Fruit fly (Drosophila melanogaster) whole organism, embryonic: ENCODE data around the gene Mrgn1.

Experiments used
- C15 ChIP-seq: fragments of 200-800 bp; sonication (Bioruptor generic); IDR thresholded peaks from 3 replicates; pipeline ENCODE4 v1.3.6; 2022; ENCODE audit warnings: missing biosample characterization, missing genetic modification characterization
- CG10959 ChIP-seq: fragments of 200-800 bp; sonication (Bioruptor generic); IDR thresholded peaks from 2 replicates; pipeline ENCODE4 v1.3.6; 2022; ENCODE audit warnings: missing biosample characterization, missing genetic modification characterization
- CG11723 ChIP-seq: fragments of 200-800 bp; sonication (Bioruptor generic); optimal IDR thresholded peaks from 2 replicates; lab custom pipeline; 2017; ENCODE audit warnings: missing biosample characterization, mild to moderate bottlenecking, missing genetic modification characterization
- CG12219 ChIP-seq: fragments of 200-800 bp; sonication (Bioruptor generic); optimal IDR thresholded peaks from 3 replicates; lab custom pipeline; 2018; ENCODE audit warnings: missing biosample characterization, mild to moderate bottlenecking, missing genetic modification characterization
- CG12391 ChIP-seq: fragments of 200-800 bp; sonication (Bioruptor generic); optimal IDR thresholded peaks from 3 replicates; lab custom pipeline; 2018; ENCODE audit warnings: missing biosample characterization, mild to moderate bottlenecking, missing genetic modification characterization, moderate library complexity
- CG13287 ChIP-seq: fragments of 200-800 bp; sonication (Bioruptor generic); IDR thresholded peaks from 2 replicates; pipeline ENCODE4 v1.3.6; 2022; ENCODE audit warnings: missing biosample characterization, missing genetic modification characterization; ENCODE audit not compliant: partially characterized antibody
- CG1647 ChIP-seq: fragments of 200-800 bp; sonication (Bioruptor generic); optimal IDR thresholded peaks from 3 replicates; lab custom pipeline; 2016; ENCODE audit warnings: missing biosample characterization, missing genetic modification characterization
- CG16815 ChIP-seq: fragments of 200-800 bp; sonication (Bioruptor generic); optimal IDR thresholded peaks from 3 replicates; lab custom pipeline; 2017; ENCODE audit warnings: missing biosample characterization, mild to moderate bottlenecking, missing genetic modification characterization
- CG17328 ChIP-seq: fragments of 200-800 bp; sonication (Bioruptor generic); IDR thresholded peaks from 2 replicates; pipeline ENCODE4 v1.3.6; 2022; ENCODE audit warnings: missing biosample characterization, missing genetic modification characterization
- CG18764 ChIP-seq: fragments of 200-800 bp; sonication (Bioruptor generic); optimal IDR thresholded peaks from 3 replicates; lab custom pipeline; 2016; ENCODE audit warnings: missing biosample characterization, missing genetic modification characterization
- CG2129 ChIP-seq: fragments of 200-800 bp; sonication (Bioruptor generic); IDR thresholded peaks from 2 replicates; pipeline ENCODE4 v1.3.6; 2022; ENCODE audit warnings: missing biosample characterization, missing genetic modification characterization; ENCODE audit not compliant: partially characterized antibody
- CG2712 ChIP-seq: fragments of 200-800 bp; optimal IDR thresholded peaks from 3 replicates; lab custom pipeline; 2019; ENCODE audit warnings: missing biosample characterization, mild to moderate bottlenecking, missing genetic modification characterization, moderate library complexity
- CG2875 ChIP-seq: fragments of 200-800 bp; sonication (Bioruptor generic); optimal IDR thresholded peaks from 2 replicates; lab custom pipeline; 2017; ENCODE audit warnings: missing biosample characterization, mild to moderate bottlenecking, missing genetic modification characterization, missing genetic modification reagents
- CG33213 ChIP-seq: fragments of 200-800 bp; sonication (Bioruptor generic); optimal IDR thresholded peaks from 3 replicates; lab custom pipeline; 2016; ENCODE audit warnings: missing biosample characterization, missing genetic modification characterization
- CG3838 ChIP-seq: fragments of 200-800 bp; sonication (Bioruptor generic); optimal IDR thresholded peaks from 3 replicates; lab custom pipeline; 2016; ENCODE audit warnings: missing biosample characterization, missing genetic modification characterization
- CG4404 ChIP-seq: fragments of 200-800 bp; sonication (Bioruptor generic); IDR thresholded peaks from 2 replicates; pipeline ENCODE4 v1.3.6; 2022; ENCODE audit warnings: missing biosample characterization, missing genetic modification characterization
- CG6175 ChIP-seq: fragments of 200-800 bp; sonication (Bioruptor generic); IDR thresholded peaks from 3 replicates; pipeline ENCODE4 v1.3.6; 2022; ENCODE audit warnings: missing biosample characterization, missing genetic modification characterization
- CG6272 ChIP-seq: fragments of 200-800 bp; sonication (Bioruptor generic); IDR thresholded peaks from 2 replicates; pipeline ENCODE4 v1.3.6; 2022; ENCODE audit warnings: missing biosample characterization, missing genetic modification characterization
- CG6765 ChIP-seq: fragments of 200-800 bp; sonication (Bioruptor generic); optimal IDR thresholded peaks from 3 replicates; lab custom pipeline; 2017; ENCODE audit warnings: missing biosample characterization, mild to moderate bottlenecking, missing genetic modification characterization
- CG8478 ChIP-seq: fragments of >200 bp; optimal IDR thresholded peaks from 2 replicates; lab custom pipeline; 2018
- D ChIP-seq, 2 experiments: fragments of 200-800 bp in 1 of 2; fragments of >200 bp in 1 of 2; sonication (Bioruptor generic) in 1 of 2; optimal IDR thresholded peaks; 2 replicates in 1 of 2; 3 replicates in 1 of 2; lab custom pipeline; 2017; ENCODE audit warnings: mild to moderate bottlenecking in 1 of 2, missing biosample characterization in 1 of 2, missing genetic modification characterization in 1 of 2, missing genetic modification reagents in 1 of 2
- Dfd ChIP-seq, 2 experiments: fragments of >200 bp; optimal IDR thresholded peaks; 2 replicates each; lab custom pipeline; 2017; ENCODE audit warnings: missing biosample characterization in 2 of 2, missing genetic modification characterization in 2 of 2
- E2f1 ChIP-seq: fragments of 200-800 bp; sonication (Bioruptor generic); IDR thresholded peaks from 2 replicates; pipeline ENCODE4 v1.3.6; 2022; ENCODE audit warnings: missing biosample characterization, missing genetic modification characterization
- Fer1 ChIP-seq: fragments of 200-800 bp; sonication (Bioruptor generic); optimal IDR thresholded peaks from 2 replicates; lab custom pipeline; 2017; ENCODE audit warnings: missing biosample characterization, mild to moderate bottlenecking, missing genetic modification characterization
- Meics ChIP-seq: fragments of 200-800 bp; sonication (Bioruptor generic); optimal IDR thresholded peaks from 2 replicates; lab custom pipeline; 2017; ENCODE audit warnings: missing biosample characterization, mild to moderate bottlenecking, missing genetic modification characterization
- NFAT ChIP-seq: fragments of 200-800 bp; sonication (Bioruptor generic); IDR thresholded peaks from 2 replicates; pipeline ENCODE4 v1.3.6; 2022; ENCODE audit warnings: missing biosample characterization, missing genetic modification characterization
- NfI ChIP-seq: fragments of 200-800 bp; sonication (Bioruptor generic); optimal IDR thresholded peaks from 3 replicates; lab custom pipeline; 2018; ENCODE audit warnings: missing biosample characterization, mild to moderate bottlenecking, missing genetic modification characterization, moderate library complexity
- Rx ChIP-seq: fragments of 200-800 bp; sonication (Bioruptor generic); IDR thresholded peaks from 2 replicates; pipeline ENCODE4 v1.3.6; 2022; ENCODE audit warnings: missing biosample characterization, missing genetic modification characterization
- Six4 ChIP-seq: fragments of 200-800 bp; sonication (Bioruptor generic); optimal IDR thresholded peaks from 2 replicates; lab custom pipeline; 2016; ENCODE audit warnings: missing biosample characterization, missing genetic modification characterization
- Sox100B ChIP-seq: fragments of 200-800 bp; sonication (Bioruptor generic); optimal IDR thresholded peaks from 3 replicates; lab custom pipeline; 2018; ENCODE audit warnings: missing biosample characterization, mild to moderate bottlenecking, missing genetic modification characterization
- Taf1 ChIP-seq: fragments of 200-800 bp; sonication (Bioruptor generic); IDR thresholded peaks from 2 replicates; pipeline ENCODE4 v1.3.6; 2022; ENCODE audit warnings: missing biosample characterization, missing genetic modification characterization
- cato ChIP-seq: fragments of 200-800 bp; sonication (Bioruptor generic); optimal IDR thresholded peaks from 2 replicates; lab custom pipeline; 2016; ENCODE audit warnings: missing biosample characterization, missing genetic modification characterization, borderline replicate concordance
- crp ChIP-seq, 2 experiments: fragments of 200-800 bp; sonication (Bioruptor generic); optimal IDR thresholded peaks; 2 replicates in 1 of 2; 3 replicates in 1 of 2; lab custom pipeline; 2017; ENCODE audit warnings: missing biosample characterization in 2 of 2, missing genetic modification characterization in 2 of 2, mild to moderate bottlenecking in 1 of 2, moderate library complexity in 1 of 2
- dan ChIP-seq: fragments of 200-800 bp; sonication (Bioruptor generic); IDR thresholded peaks from 2 replicates; pipeline ENCODE4 v1.3.6; 2022; ENCODE audit warnings: missing biosample characterization, missing genetic modification characterization
- fd102C ChIP-seq: fragments of 200-800 bp; sonication (Bioruptor generic); optimal IDR thresholded peaks from 2 replicates; lab custom pipeline; 2018; ENCODE audit warnings: missing biosample characterization, mild to moderate bottlenecking, missing genetic modification characterization, moderate library complexity
- fd96Cb ChIP-seq: fragments of 200-800 bp; sonication (Bioruptor generic); optimal IDR thresholded peaks from 2 replicates; lab custom pipeline; 2018; ENCODE audit warnings: missing biosample characterization, mild to moderate bottlenecking, missing genetic modification characterization, moderate library complexity
- gsb-n ChIP-seq: fragments of 200-800 bp; sonication (Bioruptor generic); optimal IDR thresholded peaks from 3 replicates; lab custom pipeline; 2018; ENCODE audit warnings: missing biosample characterization, mild to moderate bottlenecking, missing genetic modification characterization
- gt ChIP-seq: fragments of 200-800 bp; sonication (Bioruptor generic); IDR thresholded peaks from 2 replicates; pipeline ENCODE4 v1.3.6; 2022; ENCODE audit warnings: missing biosample characterization, missing genetic modification characterization
- lilli ChIP-seq: fragments of 200-800 bp; sonication (Bioruptor generic); optimal IDR thresholded peaks from 3 replicates; lab custom pipeline; 2016; ENCODE audit warnings: missing biosample characterization, missing genetic modification characterization
- mam ChIP-seq: fragments of 200-800 bp; sonication (Bioruptor generic); optimal IDR thresholded peaks from 3 replicates; lab custom pipeline; 2016; ENCODE audit warnings: missing biosample characterization, missing genetic modification characterization
- odd ChIP-seq: fragments of 200-800 bp; sonication (Bioruptor generic); optimal IDR thresholded peaks from 2 replicates; lab custom pipeline; 2017; ENCODE audit warnings: missing biosample characterization, mild to moderate bottlenecking, missing genetic modification characterization
- onecut ChIP-seq: fragments of 200-800 bp; sonication (Bioruptor generic); IDR thresholded peaks from 2 replicates; pipeline ENCODE4 v1.3.6; 2022; ENCODE audit warnings: missing biosample characterization, missing genetic modification characterization
- phol ChIP-seq: fragments of 200-800 bp; sonication (Bioruptor generic); optimal IDR thresholded peaks from 3 replicates; lab custom pipeline; 2018; ENCODE audit warnings: missing biosample characterization, mild to moderate bottlenecking, missing genetic modification characterization, moderate library complexity
- rib ChIP-seq: fragments of 200-800 bp; sonication (Bioruptor generic); IDR thresholded peaks from 2 replicates; pipeline ENCODE4 v1.3.6; 2022; ENCODE audit warnings: missing biosample characterization, missing genetic modification characterization
- schlank ChIP-seq: fragments of 200-800 bp; sonication (Bioruptor generic); optimal IDR thresholded peaks from 2 replicates; lab custom pipeline; 2018; ENCODE audit warnings: missing biosample characterization, mild to moderate bottlenecking, missing genetic modification characterization
- sens ChIP-seq: fragments of 200-800 bp; sonication (Bioruptor generic); peaks from one replicate; lab custom pipeline; 2016; ENCODE audit warnings: missing biosample characterization, missing genetic modification characterization
- sens-2 ChIP-seq: fragments of 200-800 bp; sonication (Bioruptor generic); IDR thresholded peaks from 2 replicates; pipeline ENCODE4 v1.3.6; 2022; ENCODE audit warnings: missing biosample characterization, missing genetic modification characterization
- sisA ChIP-seq: fragments of 200-800 bp; sonication (Bioruptor generic); IDR thresholded peaks from 2 replicates; pipeline ENCODE4 v1.3.6; 2022; ENCODE audit warnings: missing biosample characterization, missing genetic modification characterization
- slp2 ChIP-seq: fragments of 200-800 bp; sonication (Bioruptor generic); optimal IDR thresholded peaks from 2 replicates; lab custom pipeline; 2016; ENCODE audit warnings: missing biosample characterization, missing genetic modification characterization
- tna ChIP-seq: fragments of 200-800 bp; sonication (Bioruptor generic); IDR thresholded peaks from 2 replicates; pipeline ENCODE4 v1.3.6; 2022; ENCODE audit warnings: missing biosample characterization, missing genetic modification characterization; ENCODE audit not compliant: partially characterized antibody
- z ChIP-seq: fragments of 200-800 bp; sonication (Bioruptor generic); IDR thresholded peaks from 3 replicates; pipeline ENCODE4 v1.3.6; 2022; ENCODE audit warnings: missing biosample characterization, missing genetic modification characterization
- zf30C ChIP-seq: fragments of 200-800 bp; sonication (Bioruptor generic); optimal IDR thresholded peaks from 3 replicates; lab custom pipeline; 2018; ENCODE audit warnings: missing biosample characterization, mild to moderate bottlenecking, missing genetic modification characterization

Mrgn1 gene

DNA sequence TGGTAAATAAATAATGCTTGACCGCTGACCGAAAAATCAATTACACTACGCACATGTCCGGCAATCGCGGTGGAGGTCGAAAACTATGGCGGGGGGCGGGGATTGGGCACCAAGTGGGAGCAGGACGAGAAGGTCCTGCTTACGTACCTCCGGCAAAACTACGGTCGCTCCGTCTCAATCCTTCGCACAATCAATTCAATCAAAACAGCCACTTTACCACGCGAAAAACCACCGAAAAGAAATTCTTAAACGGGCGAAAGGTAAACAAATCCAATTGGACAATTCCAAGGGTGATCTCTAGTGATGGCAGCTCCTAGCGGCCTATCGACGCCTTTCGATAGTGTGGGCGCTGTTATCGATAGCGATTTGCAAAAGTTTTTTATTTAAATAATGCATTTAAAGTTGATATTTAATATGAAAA, 3.8 kb downstream of the Mrgn1 start, which contains the start of gene Nadsyn (continued):
- TF ChIP-seq Six4 (GFP tag; lab: Kevin White, UChicago) (no peak), CG8478 (lab: Kevin White, UChicago) (no peak), CG2875 (GFP tag; lab: Kevin White, UChicago) (no peak), CG1647 (no peak), CG12219 (GFP tag; lab: Kevin White, UChicago) (no peak), sens-2 (GFP tag; lab: Robert Waterston, UW) (no peak), fd102C (GFP tag; lab: Kevin White, UChicago) (no peak), CG12391 (tag; lab: Kevin White, UChicago) (peak; percentile 23), zf30C (no peak), slp2 (GFP tag; lab: Kevin White, UChicago) (no peak), CG13287 (peak; percentile 85), NfI (no peak), NFAT (GFP tag; lab: Robert Waterston, UW) (no peak), fd96Cb (tag; lab: Kevin White, UChicago) (no peak), z (GFP tag; lab: Robert Waterston, UW) (no peak), Taf1 (GFP tag; lab: Robert Waterston, UW) (no peak), sens (GFP tag; lab: Kevin White, UChicago) (peak; percentile 75), onecut (peak; percentile 70), Fer1 (GFP tag; lab: Kevin White, UChicago) (no peak), CG2129 (peak; percentile 65; the same call in 1 of the 2 replicates), CG17328 (GFP tag; lab: Robert Waterston, UW) (no peak), gt (no peak), crp (GFP tag; optimal IDR thresholded peaks at IDR 0.05; lab: Kevin White, UChicago) (no peak), Meics (GFP tag; lab: Kevin White, UChicago) (no peak), tna (GFP tag; lab: Robert Waterston, UW) (peak; percentile 78), CG3838 (GFP tag; lab: Kevin White, UChicago) (no peak), odd (GFP tag; lab: Kevin White, UChicago) (no peak), sisA (no peak), lilli (GFP tag; lab: Kevin White, UChicago) (peak; percentile 9), CG11723 (GFP tag; lab: Kevin White, UChicago) (no peak), CG10959 (GFP tag; lab: Robert Waterston, UW) (no peak), Sox100B (GFP tag; lab: Kevin White, UChicago) (no peak), rib (no peak), E2f1 (no peak), cato (GFP tag; lab: Kevin White, UChicago) (no peak), CG4404 (GFP tag; lab: Robert Waterston, UW) (no peak), phol (peak; percentile 19), C15 (GFP tag; lab: Robert Waterston, UW) (no peak), CG6175 (GFP tag; lab: Robert Waterston, UW) (no peak), CG33213 (GFP tag; lab: Kevin White, UChicago) (no peak), dan (GFP tag; lab: Robert Waterston, UW) (no peak), mam (GFP tag; lab: Kevin White, UChicago) (no peak), gsb-n (tag; lab: Kevin White, UChicago) (no peak), Dfd (GFP tag; optimal IDR thresholded peaks at IDR 0.05; lab: Kevin White, UChicago) (no peak), CG18764 (no peak), CG2712 (tag; lab: Kevin White, UChicago) (no peak), CG6765 (GFP tag; lab: Kevin White, UChicago) (no peak), Rx (GFP tag; lab: Robert Waterston, UW) (no peak), schlank (tag; lab: Kevin White, UChicago) (no peak), D (optimal IDR thresholded peaks at IDR 0.05; lab: Kevin White, UChicago) (no peak), D (GFP tag; optimal IDR thresholded peaks at IDR 0.05; lab: Kevin White, UChicago) (no peak), CG6272 (GFP tag; lab: Robert Waterston, UW) (no peak), CG16815 (no peak)
